Fruit fly (Drosophila melanogaster) whole organism, embryonic: Measurements from ENCODE around the gene Exo70.
A peak's percentile ranks its signal among the peaks of the same experiment; 100 is the strongest.

Experiments
- Awh ChIP-seq: fragments of 200-800 bp; sonication (Bioruptor generic); IDR thresholded peaks from 2 replicates; pipeline ENCODE4, ENCODE4 v1.3.6; 2022; ENCODE audit warnings: missing biosample characterization, missing genetic modification characterization
- B-H2 ChIP-seq: fragments of 200-800 bp; sonication (Bioruptor generic); optimal IDR thresholded peaks from 2 replicates; lab custom pipeline; 2018; ENCODE audit warnings: missing biosample characterization, mild to moderate bottlenecking, missing genetic modification characterization
- CG10959 ChIP-seq: fragments of 200-800 bp; sonication (Bioruptor generic); IDR thresholded peaks from 2 replicates; pipeline ENCODE4 v1.3.6; 2022; ENCODE audit warnings: missing biosample characterization, missing genetic modification characterization
- CG12071 ChIP-seq: fragments of 200-800 bp; sonication (Bioruptor generic); optimal IDR thresholded peaks from 3 replicates; lab custom pipeline; 2018; ENCODE audit warnings: missing biosample characterization, mild to moderate bottlenecking, missing genetic modification characterization
- CG12219 ChIP-seq: fragments of 200-800 bp; sonication (Bioruptor generic); optimal IDR thresholded peaks from 3 replicates; lab custom pipeline; 2018; ENCODE audit warnings: missing biosample characterization, mild to moderate bottlenecking, missing genetic modification characterization
- CG12769 ChIP-seq: fragments of 200-800 bp; sonication (Bioruptor generic); optimal IDR thresholded peaks from 2 replicates; lab custom pipeline; 2019; ENCODE audit warnings: missing biosample characterization, mild to moderate bottlenecking, missing genetic modification characterization, moderate library complexity
- CG13287 ChIP-seq: fragments of 200-800 bp; sonication (Bioruptor generic); IDR thresholded peaks from 2 replicates; pipeline ENCODE4 v1.3.6; 2022; ENCODE audit warnings: missing biosample characterization, missing genetic modification characterization; ENCODE audit not compliant: partially characterized antibody
- CG13296 ChIP-seq: fragments of 200-800 bp; sonication (Bioruptor generic); optimal IDR thresholded peaks from 3 replicates; lab custom pipeline; 2018; ENCODE audit warnings: missing biosample characterization, mild to moderate bottlenecking, missing genetic modification characterization
- CG14710 ChIP-seq: fragments of 200-800 bp; sonication (Bioruptor generic); optimal IDR thresholded peaks from 3 replicates; lab custom pipeline; 2019; ENCODE audit warnings: missing biosample characterization, mild to moderate bottlenecking, missing genetic modification characterization, moderate library complexity
- CG17361 ChIP-seq: fragments of 200-800 bp; sonication (Bioruptor generic); IDR thresholded peaks from 3 replicates; pipeline ENCODE4 v1.3.6; 2022; ENCODE audit warnings: missing biosample characterization, missing genetic modification characterization
- CG17385 ChIP-seq: fragments of 200-800 bp; sonication (Bioruptor generic); optimal IDR thresholded peaks from 3 replicates; lab custom pipeline; 2018; ENCODE audit warnings: missing biosample characterization, mild to moderate bottlenecking, missing genetic modification characterization
- CG17612 ChIP-seq: fragments of 200-800 bp; sonication (Bioruptor generic); IDR thresholded peaks from 2 replicates; pipeline ENCODE4 v1.3.6; 2022; ENCODE audit warnings: missing biosample characterization, missing genetic modification characterization
- CG17912 ChIP-seq: fragments of 200-800 bp; sonication (Bioruptor generic); optimal IDR thresholded peaks from 2 replicates; lab custom pipeline; 2018; ENCODE audit warnings: missing biosample characterization, mild to moderate bottlenecking, missing genetic modification characterization
- CG18599 ChIP-seq: fragments of 200-800 bp; sonication (Bioruptor generic); optimal IDR thresholded peaks from 3 replicates; lab custom pipeline; 2017; ENCODE audit warnings: missing biosample characterization, missing genetic modification characterization, mild to moderate bottlenecking, moderate library complexity, missing genetic modification reagents
- CG31365 ChIP-seq: fragments of 200-800 bp; sonication (Bioruptor generic); optimal IDR thresholded peaks from 2 replicates; lab custom pipeline; 2018; ENCODE audit warnings: missing biosample characterization, mild to moderate bottlenecking, missing genetic modification characterization
- CG3281 ChIP-seq: fragments of 200-800 bp; sonication (Bioruptor generic); optimal IDR thresholded peaks from 3 replicates; lab custom pipeline; 2017; ENCODE audit warnings: missing biosample characterization, mild to moderate bottlenecking, missing genetic modification characterization
- CG3726 ChIP-seq: fragments of 200-800 bp; sonication (Bioruptor generic); IDR thresholded peaks from 3 replicates; pipeline ENCODE4, ENCODE4 v1.3.6; 2022; ENCODE audit warnings: missing biosample characterization, missing genetic modification characterization
- CG4617 ChIP-seq: fragments of 200-800 bp; sonication (Bioruptor generic); optimal IDR thresholded peaks from 3 replicates; lab custom pipeline; 2016; ENCODE audit warnings: missing biosample characterization, missing genetic modification characterization, borderline replicate concordance
- CG6689 ChIP-seq: fragments of 200-800 bp; sonication (Bioruptor generic); IDR thresholded peaks from 2 replicates; pipeline ENCODE4 v1.3.6; 2022; ENCODE audit warnings: missing biosample characterization, missing genetic modification characterization
- CG6791 ChIP-seq: fragments of 200-800 bp; sonication (Bioruptor generic); IDR thresholded peaks from 3 replicates; pipeline ENCODE4 v1.3.6; 2022; ENCODE audit warnings: missing biosample characterization, missing genetic modification characterization; ENCODE audit not compliant: partially characterized antibody
- CG8089 ChIP-seq: fragments of 200-800 bp; sonication (Bioruptor generic); optimal IDR thresholded peaks from 3 replicates; lab custom pipeline; 2016; ENCODE audit warnings: missing biosample characterization, missing genetic modification characterization
- CTCF ChIP-seq: fragments of 200-800 bp; sonication (Bioruptor generic); optimal IDR thresholded peaks from 2 replicates; lab custom pipeline; 2017; ENCODE audit warnings: missing biosample characterization, mild to moderate bottlenecking, missing genetic modification characterization, moderate library complexity
- CkIIα-i1 ChIP-seq: fragments of 200-800 bp; sonication (Bioruptor generic); IDR thresholded peaks from 2 replicates; pipeline ENCODE4 v1.3.6; 2022; ENCODE audit warnings: missing biosample characterization, missing genetic modification characterization
- Dip2 ChIP-seq: fragments of 200-800 bp; sonication (Bioruptor generic); IDR thresholded peaks from 2 replicates; pipeline ENCODE4 v1.3.6; 2022; ENCODE audit warnings: missing biosample characterization, missing genetic modification characterization
- Ets97D ChIP-seq: fragments of 200-800 bp; sonication (Bioruptor generic); optimal IDR thresholded peaks from 3 replicates; lab custom pipeline; 2016; ENCODE audit warnings: missing biosample characterization, missing genetic modification characterization
- Lim3 ChIP-seq: fragments of 200-800 bp; sonication (Bioruptor generic); IDR thresholded peaks from 2 replicates; pipeline ENCODE4 v1.3.6; 2022; ENCODE audit warnings: missing biosample characterization, missing genetic modification characterization
- Max ChIP-seq: fragments of 200-800 bp; sonication (Bioruptor generic); optimal IDR thresholded peaks from 2 replicates; lab custom pipeline; 2016; ENCODE audit warnings: missing biosample characterization, mild to moderate bottlenecking, missing genetic modification characterization
- NfI ChIP-seq: fragments of 200-800 bp; sonication (Bioruptor generic); optimal IDR thresholded peaks from 3 replicates; lab custom pipeline; 2018; ENCODE audit warnings: missing biosample characterization, mild to moderate bottlenecking, missing genetic modification characterization, moderate library complexity
- Opbp ChIP-seq: fragments of 200-800 bp; sonication (Bioruptor generic); IDR thresholded peaks from 3 replicates; pipeline ENCODE4 v1.3.6; 2022; ENCODE audit warnings: missing biosample characterization, missing genetic modification characterization; ENCODE audit not compliant: partially characterized antibody
- Rfx ChIP-seq: fragments of 200-800 bp; sonication (Bioruptor generic); IDR thresholded peaks from 2 replicates; pipeline ENCODE4 v1.3.6; 2022; ENCODE audit warnings: missing biosample characterization, missing genetic modification characterization
- Scr ChIP-seq: fragments of 200-800 bp; sonication (Bioruptor generic); IDR thresholded peaks from 2 replicates; pipeline ENCODE4 v1.3.6; 2022; ENCODE audit warnings: missing biosample characterization, missing genetic modification characterization; ENCODE audit not compliant: partially characterized antibody
- aop ChIP-seq: fragments of 200-800 bp; sonication (Bioruptor generic); IDR thresholded peaks from 2 replicates; pipeline ENCODE4 v1.3.6; 2022; ENCODE audit warnings: missing biosample characterization, missing genetic modification characterization
- ase ChIP-seq: fragments of 200-800 bp; sonication (Bioruptor generic); IDR thresholded peaks from 3 replicates; pipeline ENCODE4 v1.3.6; 2022; ENCODE audit warnings: missing biosample characterization, missing genetic modification characterization
- cato ChIP-seq: fragments of 200-800 bp; sonication (Bioruptor generic); optimal IDR thresholded peaks from 2 replicates; lab custom pipeline; 2016; ENCODE audit warnings: missing biosample characterization, missing genetic modification characterization, borderline replicate concordance
- ci ChIP-seq: fragments of 200-800 bp; sonication (Bioruptor generic); IDR thresholded peaks from 3 replicates; pipeline ENCODE4 v1.3.6; 2022; ENCODE audit warnings: missing biosample characterization, missing genetic modification characterization
- dan ChIP-seq: fragments of 200-800 bp; sonication (Bioruptor generic); IDR thresholded peaks from 2 replicates; pipeline ENCODE4 v1.3.6; 2022; ENCODE audit warnings: missing biosample characterization, missing genetic modification characterization
- ems ChIP-seq: fragments of 200-800 bp; sonication (Bioruptor generic); optimal IDR thresholded peaks from 3 replicates; lab custom pipeline; 2016; ENCODE audit warnings: missing biosample characterization, missing genetic modification characterization
- esg ChIP-seq: fragments of 200-800 bp; sonication (Bioruptor generic); conservative IDR thresholded peaks from 2 replicates; pipeline ENCODE4 v1.3.6; 2022; ENCODE audit warnings: missing biosample characterization, missing genetic modification characterization
- ewg ChIP-seq: fragments of 200-800 bp; sonication (Bioruptor generic); optimal IDR thresholded peaks from 3 replicates; lab custom pipeline; 2017; ENCODE audit warnings: mild to moderate bottlenecking, missing biosample characterization, missing genetic modification reagents, missing genetic modification characterization
- grau ChIP-seq: fragments of 200-800 bp; optimal IDR thresholded peaks from 3 replicates; lab custom pipeline; 2019; ENCODE audit warnings: missing biosample characterization, mild to moderate bottlenecking, missing genetic modification characterization, moderate library complexity
- ham ChIP-seq: fragments of 200-800 bp; sonication (Bioruptor generic); IDR thresholded peaks from 2 replicates; pipeline ENCODE4 v1.3.6; 2022; ENCODE audit warnings: missing biosample characterization, missing genetic modification characterization
- onecut ChIP-seq: fragments of 200-800 bp; sonication (Bioruptor generic); IDR thresholded peaks from 2 replicates; pipeline ENCODE4 v1.3.6; 2022; ENCODE audit warnings: missing biosample characterization, missing genetic modification characterization
- prd ChIP-seq, 3 experiments: fragments of >200 bp in 2 of 3; fragments of 200-800 bp in 1 of 3; sonication (Bioruptor generic) in 1 of 3; optimal IDR thresholded peaks in 2 of 3; IDR thresholded peaks in 1 of 3; 2 replicates in 2 of 3; 3 replicates in 1 of 3; pipeline versions ENCODE4 v1.3.6 to Lab custom; 2017 to 2022; ENCODE audit warnings: missing biosample characterization in 1 of 3, missing genetic modification characterization in 1 of 3
- tap ChIP-seq: fragments of 200-800 bp; optimal IDR thresholded peaks from 3 replicates; lab custom pipeline; 2019; ENCODE audit warnings: missing biosample characterization, mild to moderate bottlenecking, missing genetic modification characterization, moderate library complexity
- tll ChIP-seq, 2 experiments: fragments of 200-800 bp in 1 of 2; fragments of >200 bp in 1 of 2; sonication (Bioruptor generic) in 1 of 2; optimal IDR thresholded peaks; 2 replicates each; lab custom pipeline; 2017 to 2019; ENCODE audit warnings: missing biosample characterization in 2 of 2, missing genetic modification characterization in 2 of 2, mild to moderate bottlenecking in 1 of 2, moderate library complexity in 1 of 2
- trh ChIP-seq: fragments of 200-800 bp; sonication (Bioruptor generic); optimal IDR thresholded peaks from 2 replicates; lab custom pipeline; 2016; ENCODE audit warnings: missing biosample characterization, missing genetic modification characterization
- twi ChIP-seq: fragments of 200-800 bp; optimal IDR thresholded peaks from 2 replicates; lab custom pipeline; 2019; ENCODE audit warnings: missing biosample characterization, mild to moderate bottlenecking, missing genetic modification characterization, moderate library complexity
- yki ChIP-seq: fragments of >200 bp; optimal IDR thresholded peaks from 3 replicates; lab custom pipeline; 2018
- zfh1 ChIP-seq: fragments of 200-800 bp; sonication (Bioruptor generic); IDR thresholded peaks from 3 replicates; pipeline ENCODE4 v1.3.6; 2022; ENCODE audit warnings: missing biosample characterization, missing genetic modification characterization

The Exo70 gene

DNA sequence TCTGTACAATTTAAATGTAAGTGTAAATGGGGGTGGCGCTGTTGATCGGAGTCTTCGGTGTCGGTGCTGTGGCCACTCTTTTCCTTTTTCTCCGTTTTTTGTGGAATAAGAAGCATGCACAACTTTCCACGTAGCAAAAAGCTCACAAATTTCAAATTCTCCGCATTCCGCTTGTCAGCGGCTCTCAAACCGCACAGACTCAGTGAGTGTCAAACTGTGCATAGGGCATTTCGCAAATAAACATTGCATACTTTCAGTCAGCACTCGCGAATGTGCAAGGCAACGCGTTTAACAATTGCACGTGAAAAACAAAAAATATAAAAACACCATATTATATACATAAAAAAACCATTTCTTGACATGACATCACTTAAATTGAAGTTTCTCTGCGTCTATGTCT is 16.7 kb upstream of the Exo70 start (continued):
- TF ChIP-seq CkIIα-i1 (GFP tag; lab: Robert Waterston, UW) (no peak), CG17361 (GFP tag; lab: Robert Waterston, UW) (no peak), CG6791 (GFP tag; lab: Robert Waterston, UW) (peak; percentile 63), Scr (GFP tag; lab: Robert Waterston, UW) (peak; percentile 25), trh (GFP tag; lab: Kevin White, UChicago) (no peak), onecut (GFP tag; lab: Robert Waterston, UW) (no peak), Dip2 (GFP tag; lab: Robert Waterston, UW) (no peak), ase (GFP tag; lab: Robert Waterston, UW) (no peak), Ets97D (GFP tag; lab: Kevin White, UChicago) (no peak), grau (tag; lab: Kevin White, UChicago) (no peak), ci (GFP tag; lab: Robert Waterston, UW) (peak; percentile 66; the same call in 2 of the 3 replicates), cato (GFP tag; lab: Kevin White, UChicago) (no peak), zfh1 (0 out of 3 replicates have a peak, but pooled peaks have one; percentile 39), Max (GFP tag; lab: Kevin White, UChicago) (no peak), CTCF (GFP tag; lab: Kevin White, UChicago) (peak; percentile 35), CG13287 (GFP tag; lab: Robert Waterston, UW) (peak; percentile 24; the same call in 1 of the 2 replicates), CG8089 (GFP tag; lab: Kevin White, UChicago) (no peak), CG3281 (no peak), CG31365 (tag; lab: Kevin White, UChicago) (no peak), CG4617 (GFP tag; lab: Kevin White, UChicago) (no peak)
- TF ChIP-seq, all 482 proteins: peak for 42

DNA sequence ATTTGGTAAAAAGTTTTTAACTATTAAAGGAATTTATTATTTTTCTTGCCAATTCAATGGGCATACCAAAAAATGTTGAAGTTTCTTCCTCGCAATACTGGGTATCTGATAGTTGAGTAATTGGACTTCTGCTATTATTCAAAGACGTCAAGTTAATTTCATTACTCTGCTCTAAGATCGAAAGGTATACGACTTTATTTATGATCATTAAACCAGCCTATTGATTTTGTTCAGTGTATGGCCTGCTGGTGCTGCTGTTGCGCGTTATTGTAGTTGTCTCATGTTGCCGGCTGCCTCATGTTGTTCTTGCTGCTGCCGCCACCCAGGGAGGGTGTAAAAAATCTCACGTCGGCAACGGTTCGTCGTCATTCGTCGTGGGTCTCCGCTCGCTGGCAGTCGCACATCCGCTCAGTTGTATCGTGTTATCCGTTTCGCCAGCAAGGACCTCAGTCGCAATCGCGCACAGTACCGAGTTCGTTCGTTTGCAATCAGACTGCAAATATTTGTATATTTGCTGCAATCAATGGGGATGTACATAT is 16.0 kb upstream of the Exo70 start, which contains the start of gene CG7120:
CG7120 (plus strand) TSS at position 371 of the 539 bp plus-strand sequence.
- no peak for TF ChIP-seq esg (GFP tag; lab: Robert Waterston, UW)
- TF ChIP-seq Opbp (GFP tag; lab: Robert Waterston, UW): peak; percentile 6; the same call in 1 of the 3 replicates
- TF ChIP-seq CG13296 (GFP tag; lab: Kevin White, UChicago): no peak
- peak; percentile 55 for TF ChIP-seq CG17385 (GFP tag; lab: Kevin White, UChicago)
- TF ChIP-seq CG6689 (GFP tag; lab: Robert Waterston, UW): 0 out of 2 replicates have a peak, but pooled peaks have one; percentile 33
- TF ChIP-seq CG12219 (GFP tag; lab: Kevin White, UChicago): peak; percentile 31
- no peak for TF ChIP-seq dan (GFP tag; lab: Robert Waterston, UW)
- TF ChIP-seq CG17612 (GFP tag; lab: Robert Waterston, UW): no peak
- TF ChIP-seq Awh (GFP tag; lab: Robert Waterston, UW): 0 out of 2 replicates have a peak, but pooled peaks have one; percentile 32
- TF ChIP-seq tll (GFP tag; optimal IDR thresholded peaks at IDR 0.05; lab: Kevin White, UChicago): no peak
- TF ChIP-seq ems: no peak
- TF ChIP-seq CG12071 (GFP tag; lab: Kevin White, UChicago): no peak
- peak; percentile 52 for TF ChIP-seq CG18599 (GFP tag; lab: Kevin White, UChicago)
- TF ChIP-seq aop (GFP tag; lab: Robert Waterston, UW): no peak
- TF ChIP-seq CG31365 (tag; lab: Kevin White, UChicago): no peak
- no peak for TF ChIP-seq tap (tag; lab: Kevin White, UChicago)
- peak; percentile 54 for TF ChIP-seq ewg (GFP tag; lab: Kevin White, UChicago)
- no peak for TF ChIP-seq yki
- no peak for TF ChIP-seq trh (GFP tag; lab: Kevin White, UChicago)
- TF ChIP-seq Lim3 (GFP tag; lab: Robert Waterston, UW): no peak
- no peak for TF ChIP-seq CG3726 (GFP tag; lab: Robert Waterston, UW)
- TF ChIP-seq B-H2 (GFP tag; lab: Kevin White, UChicago): no peak
- no peak for TF ChIP-seq prd (optimal IDR thresholded peaks at IDR 0.05; lab: Kevin White, UChicago)
- TF ChIP-seq prd (GFP tag; IDR thresholded peaks at IDR 0.05; lab: Robert Waterston, UW): peak; percentile 55; the same call in 2 of the 3 replicates
- TF ChIP-seq twi: peak; percentile 33
- peak; percentile 24; the same call in 1 of the 2 replicates for TF ChIP-seq Rfx (GFP tag; lab: Robert Waterston, UW)
- no peak for TF ChIP-seq CG12769
- no peak for TF ChIP-seq CG10959 (GFP tag; lab: Robert Waterston, UW)
- TF ChIP-seq ham (GFP tag; lab: Robert Waterston, UW): no peak
- TF ChIP-seq CG17912 (GFP tag; lab: Kevin White, UChicago): no peak
- TF ChIP-seq CG14710: peak; percentile 48
- peak; percentile 45 for TF ChIP-seq NfI
